Worm (Caenorhabditis elegans): ENCODE results near the gene R08A2.5.

ce11 chrV:14715608-14716007 is 3.2 kb downstream of the R08A2.5 start, which contains the start of gene R08A2.2:
- no peak for TF ChIP-seq fkh-8 (tag; optimal IDR thresholded peaks at IDR 0.05)
- TF ChIP-seq lin-39 (tag; optimal IDR thresholded peaks at IDR 0.05): no peak
- TF ChIP-seq aly-2 (tag; optimal IDR thresholded peaks at IDR 0.05): no peak
- no peak for TF ChIP-seq unc-62 (GFP tag; optimal IDR thresholded peaks at IDR 0.05)
- TF ChIP-seq nhr-28 (tag; optimal IDR thresholded peaks at IDR 0.05): no peak
- TF ChIP-seq nhr-12 (tag; optimal IDR thresholded peaks at IDR 0.05): no peak
- TF ChIP-seq egl-27 (tag; optimal IDR thresholded peaks at IDR 0.05): no peak
- TF ChIP-seq sptf-1 (tag; optimal IDR thresholded peaks at IDR 0.05): no peak
- TF ChIP-seq nhr-237 (tag; optimal IDR thresholded peaks at IDR 0.05): no peak
- no peak for TF ChIP-seq rnt-1 (tag; optimal IDR thresholded peaks at IDR 0.05)
- TF ChIP-seq unc-130 (tag; optimal IDR thresholded peaks at IDR 0.05): no peak
- no peak for TF ChIP-seq swsn-7 (tag; optimal IDR thresholded peaks at IDR 0.05)
